Fruit fly (Drosophila melanogaster) whole organism, embryonic: ENCODE results near the gene Mon1.

Experiments used
- Adf1 ChIP-seq: fragments of 200-800 bp; sonication (Bioruptor generic); IDR thresholded peaks from 2 replicates; pipeline ENCODE4 v1.3.6; 2022; ENCODE audit warnings: missing biosample characterization, missing genetic modification characterization
- Aef1 ChIP-seq: fragments of 200-800 bp; sonication (Bioruptor generic); IDR thresholded peaks from 3 replicates; pipeline ENCODE4 v1.3.6; 2022; ENCODE audit warnings: missing biosample characterization, missing genetic modification characterization
- Awh ChIP-seq: fragments of 200-800 bp; sonication (Bioruptor generic); IDR thresholded peaks from 2 replicates; pipeline ENCODE4, ENCODE4 v1.3.6; 2022; ENCODE audit warnings: missing biosample characterization, missing genetic modification characterization
- Bgb ChIP-seq: fragments of 200-800 bp; sonication (Bioruptor generic); IDR thresholded peaks from 2 replicates; pipeline ENCODE4 v1.3.6; 2022; ENCODE audit warnings: missing biosample characterization, missing genetic modification characterization; ENCODE audit not compliant: partially characterized antibody
- CG10209 ChIP-seq: fragments of 200-800 bp; sonication (Bioruptor generic); optimal IDR thresholded peaks from 3 replicates; lab custom pipeline; 2017; ENCODE audit warnings: missing biosample characterization, mild to moderate bottlenecking, missing genetic modification characterization, missing genetic modification reagents
- CG11247 ChIP-seq: fragments of 200-800 bp; sonication (Bioruptor generic); IDR thresholded peaks from 2 replicates; pipeline ENCODE4 v1.3.6; 2022; ENCODE audit warnings: missing biosample characterization, missing genetic modification characterization
- CG12104 ChIP-seq: fragments of 200-800 bp; sonication (Bioruptor generic); optimal IDR thresholded peaks from 3 replicates; lab custom pipeline; 2016; ENCODE audit warnings: missing biosample characterization, missing genetic modification characterization
- CG12236 ChIP-seq: fragments of 200-800 bp; sonication (Bioruptor generic); optimal IDR thresholded peaks from 2 replicates; lab custom pipeline; 2016; ENCODE audit warnings: missing biosample characterization, missing genetic modification characterization
- CG12659 ChIP-seq: fragments of 200-800 bp; sonication (Bioruptor generic); optimal IDR thresholded peaks from 3 replicates; lab custom pipeline; 2017; ENCODE audit warnings: mild to moderate bottlenecking, missing biosample characterization, missing genetic modification reagents, missing genetic modification characterization
- CG13287 ChIP-seq: fragments of 200-800 bp; sonication (Bioruptor generic); IDR thresholded peaks from 2 replicates; pipeline ENCODE4 v1.3.6; 2022; ENCODE audit warnings: missing biosample characterization, missing genetic modification characterization; ENCODE audit not compliant: partially characterized antibody
- CG13296 ChIP-seq: fragments of 200-800 bp; sonication (Bioruptor generic); optimal IDR thresholded peaks from 3 replicates; lab custom pipeline; 2018; ENCODE audit warnings: missing biosample characterization, mild to moderate bottlenecking, missing genetic modification characterization
- CG17802 ChIP-seq: fragments of 200-800 bp; sonication (Bioruptor generic); optimal IDR thresholded peaks from 2 replicates; lab custom pipeline; 2018; ENCODE audit warnings: missing biosample characterization, mild to moderate bottlenecking, missing genetic modification characterization, moderate library complexity
- CG30403 ChIP-seq: fragments of 200-800 bp; sonication (Bioruptor generic); optimal IDR thresholded peaks from 3 replicates; lab custom pipeline; 2016; ENCODE audit warnings: missing biosample characterization, missing genetic modification characterization
- CG3163 ChIP-seq: fragments of 200-800 bp; sonication (Bioruptor generic); optimal IDR thresholded peaks from 3 replicates; lab custom pipeline; 2016; ENCODE audit warnings: missing biosample characterization, missing genetic modification characterization
- CG33213 ChIP-seq: fragments of 200-800 bp; sonication (Bioruptor generic); optimal IDR thresholded peaks from 3 replicates; lab custom pipeline; 2016; ENCODE audit warnings: missing biosample characterization, missing genetic modification characterization
- CG34422 ChIP-seq: fragments of 200-800 bp; sonication (Bioruptor generic); IDR thresholded peaks from 3 replicates; pipeline ENCODE4 v1.3.6; 2022; ENCODE audit warnings: missing biosample characterization, missing genetic modification characterization
- CG3995 ChIP-seq: fragments of 200-800 bp; sonication (Bioruptor generic); optimal IDR thresholded peaks from 3 replicates; lab custom pipeline; 2016; ENCODE audit warnings: missing biosample characterization, missing genetic modification characterization
- CG5180 ChIP-seq: fragments of 200-800 bp; sonication (Bioruptor generic); optimal IDR thresholded peaks from 3 replicates; lab custom pipeline; 2017; ENCODE audit warnings: missing biosample characterization, missing genetic modification characterization, mild to moderate bottlenecking, moderate library complexity, missing genetic modification reagents
- CG6654 ChIP-seq: fragments of 200-800 bp; sonication (Bioruptor generic); optimal IDR thresholded peaks from 2 replicates; lab custom pipeline; 2017; ENCODE audit warnings: missing biosample characterization, mild to moderate bottlenecking, missing genetic modification characterization
- CG7928 ChIP-seq: fragments of 200-800 bp; sonication (Bioruptor generic); optimal IDR thresholded peaks from 2 replicates; lab custom pipeline; 2017; ENCODE audit warnings: missing biosample characterization, mild to moderate bottlenecking, missing genetic modification characterization
- CG8765 ChIP-seq: fragments of 200-800 bp; sonication (Bioruptor generic); IDR thresholded peaks from 2 replicates; pipeline ENCODE4 v1.3.6; 2022; ENCODE audit warnings: missing biosample characterization, missing genetic modification characterization
- CG8924 ChIP-seq: fragments of 200-800 bp; optimal IDR thresholded peaks from 3 replicates; lab custom pipeline; 2019; ENCODE audit warnings: missing biosample characterization, mild to moderate bottlenecking, missing genetic modification characterization, moderate library complexity
- CG9215 ChIP-seq: fragments of 200-800 bp; sonication (Bioruptor generic); IDR thresholded peaks from 2 replicates; pipeline ENCODE4 v1.3.6; 2022; ENCODE audit warnings: missing biosample characterization, missing genetic modification characterization
- CG9609 ChIP-seq: fragments of 200-800 bp; sonication (Bioruptor generic); optimal IDR thresholded peaks from 3 replicates; lab custom pipeline; 2016; ENCODE audit warnings: missing biosample characterization, missing genetic modification characterization
- Dip2 ChIP-seq: fragments of 200-800 bp; sonication (Bioruptor generic); IDR thresholded peaks from 2 replicates; pipeline ENCODE4 v1.3.6; 2022; ENCODE audit warnings: missing biosample characterization, missing genetic modification characterization
- HmgZ ChIP-seq: fragments of 200-800 bp; sonication (Bioruptor generic); optimal IDR thresholded peaks from 2 replicates; lab custom pipeline; 2018; ENCODE audit warnings: missing biosample characterization, mild to moderate bottlenecking, missing genetic modification characterization
- Hr39 ChIP-seq: fragments of >200 bp; optimal IDR thresholded peaks from 2 replicates; lab custom pipeline; 2017
- Hr78 ChIP-seq, 2 experiments: fragments of 200-800 bp in 1 of 2; fragments of >200 bp in 1 of 2; sonication (Bioruptor generic) in 1 of 2; optimal IDR thresholded peaks; 2 replicates each; lab custom pipeline; 2017 to 2019; ENCODE audit warnings: missing biosample characterization in 2 of 2, missing genetic modification characterization in 2 of 2, mild to moderate bottlenecking in 1 of 2, moderate library complexity in 1 of 2
- Lhr ChIP-seq: fragments of 200-800 bp; sonication (Bioruptor generic); optimal IDR thresholded peaks from 3 replicates; lab custom pipeline; 2017; ENCODE audit warnings: mild to moderate bottlenecking, missing biosample characterization, missing genetic modification reagents, missing genetic modification characterization
- Mad ChIP-seq: fragments of 200-800 bp; sonication (Bioruptor generic); optimal IDR thresholded peaks from 2 replicates; lab custom pipeline; 2016; ENCODE audit warnings: missing biosample characterization, missing genetic modification characterization
- Rx ChIP-seq: fragments of 200-800 bp; sonication (Bioruptor generic); IDR thresholded peaks from 2 replicates; pipeline ENCODE4 v1.3.6; 2022; ENCODE audit warnings: missing biosample characterization, missing genetic modification characterization
- aop ChIP-seq: fragments of 200-800 bp; sonication (Bioruptor generic); IDR thresholded peaks from 2 replicates; pipeline ENCODE4 v1.3.6; 2022; ENCODE audit warnings: missing biosample characterization, missing genetic modification characterization
- ap ChIP-seq: fragments of 200-800 bp; sonication (Bioruptor generic); IDR thresholded peaks from 2 replicates; pipeline ENCODE4 v1.3.6; 2022; ENCODE audit warnings: missing biosample characterization, missing genetic modification characterization
- btn ChIP-seq: fragments of 200-800 bp; sonication (Bioruptor generic); optimal IDR thresholded peaks from 2 replicates; lab custom pipeline; 2016; ENCODE audit warnings: missing biosample characterization, missing genetic modification characterization
- cad ChIP-seq: fragments of >200 bp; optimal IDR thresholded peaks from 2 replicates; lab custom pipeline; 2017; ENCODE audit warnings: missing biosample characterization, missing genetic modification characterization
- cg ChIP-seq: fragments of 200-800 bp; sonication (Bioruptor generic); optimal IDR thresholded peaks from 3 replicates; lab custom pipeline; 2019; ENCODE audit warnings: missing biosample characterization, mild to moderate bottlenecking, missing genetic modification characterization, moderate library complexity
- da ChIP-seq: fragments of 200-800 bp; sonication (Bioruptor generic); optimal IDR thresholded peaks from 2 replicates; lab custom pipeline; 2016; ENCODE audit warnings: missing biosample characterization, missing genetic modification characterization
- exex ChIP-seq: fragments of 200-800 bp; sonication (Bioruptor generic); optimal IDR thresholded peaks from 4 replicates; lab custom pipeline; 2018; ENCODE audit warnings: missing biosample characterization, mild to moderate bottlenecking, missing genetic modification characterization, moderate library complexity
- gcm2 ChIP-seq: fragments of 200-800 bp; sonication (Bioruptor generic); optimal IDR thresholded peaks from 2 replicates; lab custom pipeline; 2016; ENCODE audit warnings: missing biosample characterization, missing genetic modification characterization
- gsb-n ChIP-seq: fragments of 200-800 bp; sonication (Bioruptor generic); optimal IDR thresholded peaks from 3 replicates; lab custom pipeline; 2018; ENCODE audit warnings: missing biosample characterization, mild to moderate bottlenecking, missing genetic modification characterization
- hb ChIP-seq: fragments of 200-800 bp; sonication (Bioruptor generic); IDR thresholded peaks from 3 replicates; pipeline ENCODE4 v1.3.6; 2022; ENCODE audit warnings: missing biosample characterization, missing genetic modification characterization; ENCODE audit not compliant: partially characterized antibody
- klu ChIP-seq: fragments of 200-800 bp; sonication (Bioruptor generic); IDR thresholded peaks from 2 replicates; pipeline ENCODE4 v1.3.6; 2022; ENCODE audit warnings: missing biosample characterization, missing genetic modification characterization
- lilli ChIP-seq: fragments of 200-800 bp; sonication (Bioruptor generic); optimal IDR thresholded peaks from 3 replicates; lab custom pipeline; 2016; ENCODE audit warnings: missing biosample characterization, missing genetic modification characterization
- lmd ChIP-seq: fragments of 200-800 bp; sonication (Bioruptor generic); IDR thresholded peaks from 2 replicates; pipeline ENCODE4 v1.3.6; 2022; ENCODE audit warnings: missing biosample characterization, missing genetic modification characterization
- mam ChIP-seq: fragments of 200-800 bp; sonication (Bioruptor generic); optimal IDR thresholded peaks from 3 replicates; lab custom pipeline; 2016; ENCODE audit warnings: missing biosample characterization, missing genetic modification characterization
- pum ChIP-seq: fragments of 200-800 bp; sonication (Bioruptor generic); optimal IDR thresholded peaks from 2 replicates; lab custom pipeline; 2016; ENCODE audit warnings: missing biosample characterization, missing genetic modification characterization
- row ChIP-seq: fragments of 200-800 bp; sonication (Bioruptor generic); IDR thresholded peaks from 3 replicates; pipeline ENCODE4 v1.3.6; 2022; ENCODE audit warnings: missing biosample characterization, missing genetic modification characterization
- schlank ChIP-seq: fragments of 200-800 bp; sonication (Bioruptor generic); optimal IDR thresholded peaks from 2 replicates; lab custom pipeline; 2018; ENCODE audit warnings: missing biosample characterization, mild to moderate bottlenecking, missing genetic modification characterization
- tgo ChIP-seq: fragments of 200-800 bp; sonication (Bioruptor generic); IDR thresholded peaks from 3 replicates; pipeline ENCODE4 v1.3.6; 2022; ENCODE audit warnings: missing biosample characterization, missing genetic modification characterization
- wdn ChIP-seq: fragments of 200-800 bp; sonication (Bioruptor generic); IDR thresholded peaks from 2 replicates; pipeline ENCODE4 v1.3.6; 2022; ENCODE audit warnings: missing biosample characterization, missing genetic modification characterization
- wek ChIP-seq: fragments of 200-800 bp; sonication (Bioruptor generic); optimal IDR thresholded peaks from 3 replicates; lab custom pipeline; 2018; ENCODE audit warnings: missing biosample characterization, mild to moderate bottlenecking, missing genetic modification characterization, moderate library complexity
- z ChIP-seq: fragments of 200-800 bp; sonication (Bioruptor generic); IDR thresholded peaks from 3 replicates; pipeline ENCODE4 v1.3.6; 2022; ENCODE audit warnings: missing biosample characterization, missing genetic modification characterization

The Mon1 gene

dm6 chr2L:4850356-4850755 is at the start of gene Mon1, which contains the start of gene mRpS2:
TSS of gene Mon1 (plus strand) at chr2L:4850641.
TSS of gene mRpS2 (minus strand) at chr2L:4850419.
- TF ChIP-seq ap (peak; percentile 96), CG8765 (GFP tag; lab: Robert Waterston, UW) (peak; percentile 87), btn (GFP tag; lab: Kevin White, UChicago) (no peak), da (GFP tag; lab: Kevin White, UChicago) (peak; percentile 37), cg (no peak), Aef1 (GFP tag; lab: Robert Waterston, UW) (peak; percentile 96), CG11247 (peak; percentile 95), CG30403 (GFP tag; lab: Kevin White, UChicago) (peak; percentile 95), CG9215 (peak; percentile 92), CG10209 (GFP tag; lab: Kevin White, UChicago) (peak; percentile 94), CG6654 (peak; percentile 61), Awh (GFP tag; lab: Robert Waterston, UW) (peak; percentile 98), Lhr (GFP tag; lab: Kevin White, UChicago) (peak; percentile 57), CG17802 (tag; lab: Kevin White, UChicago) (peak; percentile 76), wdn (GFP tag; lab: Robert Waterston, UW) (peak; percentile 92), mam (GFP tag; lab: Kevin White, UChicago) (peak; percentile 91), CG33213 (peak; percentile 71), CG13296 (GFP tag; lab: Kevin White, UChicago) (peak; percentile 93), gcm2 (GFP tag; lab: Kevin White, UChicago) (peak; percentile 58), Rx (GFP tag; lab: Robert Waterston, UW) (peak; percentile 87), wek (peak; percentile 79), klu (GFP tag; lab: Robert Waterston, UW) (peak; percentile 89), CG12236 (GFP tag; lab: Kevin White, UChicago) (no peak), CG3163 (GFP tag; lab: Kevin White, UChicago) (no peak), cad (no peak), HmgZ (tag; lab: Kevin White, UChicago) (peak; percentile 92), schlank (tag; lab: Kevin White, UChicago) (peak; percentile 65), Adf1 (GFP tag; lab: Robert Waterston, UW) (peak; percentile 78), lmd (GFP tag; lab: Robert Waterston, UW) (peak; percentile 94), gsb-n (tag; lab: Kevin White, UChicago) (peak; percentile 94), pum (GFP tag; lab: Kevin White, UChicago) (peak; percentile 77), z (peak; percentile 31; the same call in 1 of the 3 replicates), CG7928 (GFP tag; lab: Kevin White, UChicago) (peak; percentile 68), aop (peak; percentile 82), CG34422 (GFP tag; lab: Robert Waterston, UW) (peak; percentile 98), hb (GFP tag; lab: Robert Waterston, UW) (no peak), Hr78 (GFP tag; optimal IDR thresholded peaks at IDR 0.05; lab: Kevin White, UChicago) (peak in 1 of 2 experiments; percentile 78), CG9609 (peak; percentile 80), CG8924 (tag; lab: Kevin White, UChicago) (peak; percentile 96), Hr39 (lab: Kevin White, UChicago) (no peak), CG3995 (GFP tag; lab: Kevin White, UChicago) (peak; percentile 56), exex (tag; lab: Kevin White, UChicago) (peak; percentile 84), Mad (peak; percentile 84), Dip2 (peak; percentile 48; the same call in 1 of the 2 replicates), CG12104 (GFP tag; lab: Kevin White, UChicago) (peak; percentile 92), tgo (peak; percentile 98), CG5180 (GFP tag; lab: Kevin White, UChicago) (peak; percentile 74), CG12659 (GFP tag; lab: Kevin White, UChicago) (peak; percentile 96), Bgb (GFP tag; lab: Robert Waterston, UW) (no peak), CG13287 (GFP tag; lab: Robert Waterston, UW) (peak; percentile 50; the same call in 1 of the 2 replicates), lilli (GFP tag; lab: Kevin White, UChicago) (peak; percentile 93), row (peak; percentile 96)
